Worm (Caenorhabditis elegans): ENCODE measurements around the gene mtrr-1.

ce11 chrII:9316801-9317200 is 31.0 kb downstream of the mtrr-1 start:
- no peak for TF ChIP-seq klf-2 (GFP tag; conservative IDR thresholded peaks at IDR 0.05)
- no peak for TF ChIP-seq flt-1 (GFP tag; IDR thresholded peaks at IDR 0.05)
- no peak for TF ChIP-seq ztf-29 (GFP tag; IDR thresholded peaks at IDR 0.05)
- TF ChIP-seq tab-1 (GFP tag; IDR thresholded peaks at IDR 0.05): no peak
